Fruit fly (Drosophila melanogaster) whole organism, wandering third instar larva: ENCODE results near the gene CG42673.

Source experiments
- CG32264 ChIP-seq: fragments of 200-800 bp; sonication (Bioruptor generic); optimal IDR thresholded peaks from 2 replicates; lab custom pipeline; 2016; ENCODE audit warnings: missing biosample characterization, missing genetic modification characterization
- Mio ChIP-seq: sonication (Bioruptor generic); optimal IDR thresholded peaks from 2 replicates; lab custom pipeline; 2016; ENCODE audit warnings: missing biosample characterization, missing genetic modification characterization
- Sp1 ChIP-seq: fragments of 200-800 bp; sonication (Bioruptor generic); optimal IDR thresholded peaks from 3 replicates; lab custom pipeline; 2019; ENCODE audit warnings: missing biosample characterization, mild to moderate bottlenecking, missing genetic modification characterization, moderate library complexity
- Vsx2 ChIP-seq: fragments of 200-300, 225-300 bp; sonication (Bioruptor generic); optimal IDR thresholded peaks from 2 replicates; lab custom pipeline; 2018; ENCODE audit warnings: missing biosample characterization, missing genetic modification characterization; ENCODE audit not compliant: partially characterized antibody
- dl ChIP-seq, 2 experiments: fragments of 175-275, 200-275 bp in 1 of 2; fragments of 200-275 bp in 1 of 2; sonication (Bioruptor generic); optimal IDR thresholded peaks; lab custom pipeline; 2018; ENCODE audit warnings: mild to moderate bottlenecking in 2 of 2, missing biosample characterization in 2 of 2, missing genetic modification characterization in 2 of 2, moderate library complexity in 2 of 2; ENCODE audit not compliant: partially characterized antibody in 2 of 2, insufficient read depth in 1 of 2
- h ChIP-seq: fragments of 200-800 bp; sonication (Bioruptor generic); optimal IDR thresholded peaks from 3 replicates; lab custom pipeline; 2016; ENCODE audit warnings: missing biosample characterization, mild to moderate bottlenecking, missing genetic modification characterization
- psq ChIP-seq: fragments of 200-800 bp; sonication (Bioruptor generic); optimal IDR thresholded peaks from 3 replicates; lab custom pipeline; 2017; ENCODE audit warnings: missing biosample characterization, mild to moderate bottlenecking, missing genetic modification characterization, moderate library complexity
- tai ChIP-seq: sonication (Bioruptor generic); optimal IDR thresholded peaks from 2 replicates; lab custom pipeline; 2016; ENCODE audit warnings: missing biosample characterization, missing genetic modification characterization
- usp ChIP-seq: fragments of >200 bp; optimal IDR thresholded peaks from 2 replicates; lab custom pipeline; 2017; ENCODE audit warnings: missing biosample characterization, missing genetic modification characterization

DNA sequence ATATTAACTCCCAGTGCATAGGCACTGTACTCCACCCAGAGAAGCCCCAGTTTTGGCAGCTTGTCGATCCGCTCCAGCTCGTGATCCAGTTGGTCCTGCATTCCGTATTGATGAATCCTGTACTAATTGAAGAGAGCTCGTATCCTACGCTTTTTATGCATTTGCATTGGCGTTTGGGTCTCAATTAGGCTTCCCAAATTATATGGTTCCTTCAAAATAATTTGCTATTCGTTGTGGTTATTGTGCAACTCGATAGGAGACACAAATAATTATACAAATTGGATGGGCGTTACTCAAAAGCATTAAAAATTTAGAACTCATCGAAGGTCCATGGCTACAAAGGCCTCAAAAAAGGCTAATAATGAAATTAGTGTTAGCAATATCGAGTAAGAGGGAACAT, 82.1 kb downstream of the CG42673 start, which contains the start of gene Or67b:
- no peak for TF ChIP-seq h
- no peak for TF ChIP-seq tai
- TF ChIP-seq psq (GFP tag; lab: Kevin White, UChicago) = no peak
- TF ChIP-seq Sp1 (GFP tag; lab: Kevin White, UChicago) = no peak
- TF ChIP-seq usp = no peak
- no peak for TF ChIP-seq Vsx2
- TF ChIP-seq CG32264 (GFP tag; lab: Kevin White, UChicago) = no peak
- no peak for TF ChIP-seq dl (GFP tag; optimal IDR thresholded peaks at IDR 0.05; lab: Kevin White, UChicago; ENCODE audit: insufficient read depth in 1 of 2, partially characterized antibody in 2 of 2)
- no peak for TF ChIP-seq Mio
